Worm (Caenorhabditis elegans) whole organism, L3 larva: Measurements from ENCODE around the gene pqn-29.
A peak's percentile ranks its signal among the peaks of the same experiment; 100 is the strongest.

Experiments used
- R02D3.7 ChIP-seq: fragments of 150-350 bp; optimal IDR thresholded peaks from 2 replicates; lab custom pipeline; 2014; ENCODE audit warnings: missing biosample characterization, missing genetic modification characterization
- ZK546.5 ChIP-seq: sonication (generic microtip); optimal IDR thresholded peaks from 2 replicates; lab custom pipeline; 2017; ENCODE audit warnings: missing biosample characterization, missing genetic modification characterization
- aly-2 ChIP-seq: fragments of 150-350 bp; optimal IDR thresholded peaks from 2 replicates; lab custom pipeline; 2014; ENCODE audit warnings: missing biosample characterization, missing genetic modification characterization
- ama-1 ChIP-seq: fragments of 150-350 bp; optimal IDR thresholded peaks from 2 replicates; lab custom pipeline; 2018
- ceh-16 ChIP-seq: sonication (generic microtip); optimal IDR thresholded peaks from 2 replicates; lab custom pipeline; 2017; ENCODE audit warnings: missing biosample characterization, missing genetic modification characterization
- ceh-28 ChIP-seq: fragments of 150-350 bp; optimal IDR thresholded peaks from 2 replicates; lab custom pipeline; 2014; ENCODE audit warnings: missing biosample characterization, missing genetic modification reagents, missing genetic modification characterization
- ceh-82 ChIP-seq: fragments of 150-350 bp; optimal IDR thresholded peaks from 2 replicates; lab custom pipeline; 2014; ENCODE audit warnings: missing biosample characterization, missing genetic modification characterization
- ceh-9 ChIP-seq: sonication (generic microtip); optimal IDR thresholded peaks from 2 replicates; lab custom pipeline; 2018; ENCODE audit warnings: missing biosample characterization, missing genetic modification characterization
- daf-12 ChIP-seq: fragments of 150-350 bp; optimal IDR thresholded peaks from 2 replicates; lab custom pipeline; 2014; ENCODE audit warnings: missing biosample characterization, missing genetic modification reagents, missing genetic modification characterization
- egl-27 ChIP-seq: sonication (generic microtip); optimal IDR thresholded peaks from 4 replicates; lab custom pipeline; 2017; ENCODE audit warnings: missing biosample characterization, missing genetic modification reagents, missing genetic modification characterization
- egl-5 ChIP-seq: fragments of 150-350 bp; optimal IDR thresholded peaks from 2 replicates; lab custom pipeline; 2017; ENCODE audit warnings: missing biosample characterization, missing genetic modification reagents, missing genetic modification characterization, inconsistent platforms
- elt-1 ChIP-seq: fragments of 150-350 bp; optimal IDR thresholded peaks from 2 replicates; lab custom pipeline; 2014; ENCODE audit warnings: missing biosample characterization, missing genetic modification characterization
- elt-2 ChIP-seq: sonication (generic microtip); optimal IDR thresholded peaks from 2 replicates; lab custom pipeline; 2016; ENCODE audit warnings: missing genetic modification reagents, mild to moderate bottlenecking, missing genetic modification characterization, missing compliant biosample characterization
- elt-3 ChIP-seq, 3 experiments: fragments of 150-350 bp in 1 of 3; sonication (generic microtip) in 2 of 3; optimal IDR thresholded peaks; 2 replicates in 2 of 3; 4 replicates in 1 of 3; lab custom pipeline; 2014 to 2017; ENCODE audit warnings: missing biosample characterization in 3 of 3, missing genetic modification characterization in 3 of 3
- eor-1 ChIP-seq, 2 experiments: fragments of 150-350 bp; optimal IDR thresholded peaks; 2 replicates each; lab custom pipeline; 2014 to 2018; ENCODE audit warnings: missing biosample characterization in 2 of 2, missing genetic modification characterization in 2 of 2
- fkh-10 ChIP-seq: sonication (generic microtip); optimal IDR thresholded peaks from 2 replicates; lab custom pipeline; 2017; ENCODE audit warnings: missing biosample characterization, missing genetic modification reagents, missing genetic modification characterization
- fkh-2 ChIP-seq: fragments of 150-350 bp; optimal IDR thresholded peaks from 2 replicates; lab custom pipeline; 2014; ENCODE audit warnings: missing biosample characterization, missing genetic modification reagents, missing genetic modification characterization
- fos-1 ChIP-seq: fragments of 150-350 bp; optimal IDR thresholded peaks from 2 replicates; lab custom pipeline; 2014; ENCODE audit warnings: missing biosample characterization, missing genetic modification characterization
- hmg-11 ChIP-seq: sonication (generic microtip); optimal IDR thresholded peaks from 2 replicates; lab custom pipeline; 2016; ENCODE audit warnings: missing genetic modification characterization, missing compliant biosample characterization
- jun-1 ChIP-seq: fragments of 150-350 bp; optimal IDR thresholded peaks from 2 replicates; lab custom pipeline; 2014; ENCODE audit warnings: missing biosample characterization, missing genetic modification reagents, missing genetic modification characterization
- lin-15B ChIP-seq: fragments of 150-350 bp; optimal IDR thresholded peaks from 2 replicates; lab custom pipeline; 2014; ENCODE audit warnings: missing biosample characterization, missing genetic modification characterization
- lin-39 ChIP-seq: fragments of 150-350 bp; optimal IDR thresholded peaks from 2 replicates; lab custom pipeline; 2018; ENCODE audit warnings: missing biosample characterization, missing genetic modification reagents, missing genetic modification characterization
- lsy-12 ChIP-seq: sonication (generic microtip); optimal IDR thresholded peaks from 2 replicates; lab custom pipeline; 2016; ENCODE audit warnings: mild to moderate bottlenecking, missing genetic modification characterization, missing compliant biosample characterization
- mdl-1 ChIP-seq: fragments of 150-350 bp; optimal IDR thresholded peaks from 2 replicates; lab custom pipeline; 2014; ENCODE audit warnings: missing biosample characterization, missing genetic modification characterization
- mml-1 ChIP-seq: fragments of 150-350 bp; sonication (generic microtip); optimal IDR thresholded peaks from 3 replicates; lab custom pipeline; 2014; ENCODE audit warnings: missing biosample characterization, missing genetic modification characterization
- nfya-1 ChIP-seq: sonication (generic microtip); optimal IDR thresholded peaks from 2 replicates; lab custom pipeline; 2017; ENCODE audit warnings: missing genetic modification characterization, mild to moderate bottlenecking, missing compliant biosample characterization, antibody characterized with exemption, moderate library complexity; ENCODE audit not compliant: insufficient read depth
- nhr-11 ChIP-seq: fragments of 150-350 bp; optimal IDR thresholded peaks from 2 replicates; lab custom pipeline; 2014; ENCODE audit warnings: missing biosample characterization, missing genetic modification characterization
- nhr-12 ChIP-seq: fragments of 150-350 bp; optimal IDR thresholded peaks from 2 replicates; lab custom pipeline; 2014; ENCODE audit warnings: missing biosample characterization, missing genetic modification characterization
- nhr-23 ChIP-seq: fragments of 150-350 bp; optimal IDR thresholded peaks from 2 replicates; lab custom pipeline; 2014; ENCODE audit warnings: missing biosample characterization, missing genetic modification reagents, missing genetic modification characterization
- nhr-237 ChIP-seq: fragments of 150-350 bp; optimal IDR thresholded peaks from 2 replicates; lab custom pipeline; 2014; ENCODE audit warnings: missing biosample characterization, missing genetic modification characterization
- nhr-25 ChIP-seq: sonication (generic microtip); optimal IDR thresholded peaks from 2 replicates; lab custom pipeline; 2017; ENCODE audit warnings: missing biosample characterization, missing genetic modification characterization
- nhr-43 ChIP-seq: sonication (generic microtip); optimal IDR thresholded peaks from 2 replicates; lab custom pipeline; 2016; ENCODE audit warnings: mild to moderate bottlenecking, missing genetic modification characterization, missing compliant biosample characterization; ENCODE audit not compliant: poor library complexity, severe bottlenecking
- nhr-67 ChIP-seq: fragments of 150-350 bp; optimal IDR thresholded peaks from 2 replicates; lab custom pipeline; 2014; ENCODE audit warnings: missing biosample characterization, missing genetic modification characterization
- nhr-76 ChIP-seq: fragments of 150-350 bp; sonication (generic microtip); optimal IDR thresholded peaks from 5 replicates; lab custom pipeline; 2014; ENCODE audit warnings: missing biosample characterization, missing genetic modification characterization
- nhr-77 ChIP-seq: fragments of 150-350 bp; optimal IDR thresholded peaks from 2 replicates; lab custom pipeline; 2014; ENCODE audit warnings: missing biosample characterization, missing genetic modification characterization
- pha-4 ChIP-seq: fragments of 150-350 bp; optimal IDR thresholded peaks from 2 replicates; lab custom pipeline; 2014; ENCODE audit warnings: missing biosample characterization, missing genetic modification reagents, missing genetic modification characterization
- pqm-1 ChIP-seq: fragments of 150-350 bp; optimal IDR thresholded peaks from 2 replicates; lab custom pipeline; 2017; ENCODE audit warnings: missing biosample characterization, missing genetic modification characterization, inconsistent platforms
- sea-2 ChIP-seq: fragments of 150-350 bp; sonication (generic microtip); optimal IDR thresholded peaks from 4 replicates; lab custom pipeline; 2014; ENCODE audit warnings: missing biosample characterization, missing genetic modification reagents, missing genetic modification characterization
- skn-1 ChIP-seq: fragments of 150-350 bp; optimal IDR thresholded peaks from 2 replicates; lab custom pipeline; 2014; ENCODE audit warnings: missing biosample characterization, missing genetic modification characterization
- snpc-4 ChIP-seq: fragments of 150-350 bp; optimal IDR thresholded peaks from 2 replicates; lab custom pipeline; 2014; ENCODE audit warnings: missing biosample characterization, missing genetic modification characterization
- tbx-2 ChIP-seq: sonication (generic microtip); optimal IDR thresholded peaks from 2 replicates; lab custom pipeline; 2016; ENCODE audit warnings: mild to moderate bottlenecking, missing genetic modification characterization, missing compliant biosample characterization
- unc-39 ChIP-seq: sonication (generic microtip); optimal IDR thresholded peaks from 4 replicates; lab custom pipeline; 2017; ENCODE audit warnings: missing biosample characterization, missing genetic modification characterization
- unc-62 ChIP-seq: fragments of 150-350 bp; sonication (generic microtip); optimal IDR thresholded peaks from 4 replicates; lab custom pipeline; 2014; ENCODE audit warnings: missing biosample characterization, missing genetic modification reagents, missing genetic modification characterization
- zag-1 ChIP-seq: fragments of 150-350 bp; optimal IDR thresholded peaks from 2 replicates; lab custom pipeline; 2014; ENCODE audit warnings: missing biosample characterization, missing genetic modification characterization
- ztf-11 ChIP-seq: fragments of 150-350 bp; optimal IDR thresholded peaks from 2 replicates; lab custom pipeline; 2014; ENCODE audit warnings: missing biosample characterization, missing genetic modification characterization
- ztf-4 ChIP-seq: fragments of 150-350 bp; optimal IDR thresholded peaks from 2 replicates; lab custom pipeline; 2014; ENCODE audit warnings: missing biosample characterization, missing genetic modification characterization

The pqn-29 gene

ce11 chrIII:4671491-4671890 is 25.3 kb upstream of the pqn-29 start, which contains the start of gene T23F11.11:
T23F11.11 (minus strand) TSS chrIII:4671591.
- TF ChIP-seq sea-2 (GFP tag; lab: Kevin White, UChicago), result no peak
- TF ChIP-seq mml-1 (tag; lab: Kevin White, UChicago), result no peak
- no peak for TF ChIP-seq unc-62 (GFP tag; lab: Kevin White, UChicago)
- TF ChIP-seq skn-1 (tag; lab: Kevin White, UChicago), result no peak
- TF ChIP-seq nhr-23, result no peak
- no peak for TF ChIP-seq ama-1 (lab: Kevin White, UChicago)
- TF ChIP-seq nhr-12 (tag; lab: Kevin White, UChicago), result no peak
- TF ChIP-seq tbx-2 (tag; lab: Kevin White, UChicago), result no peak
- TF ChIP-seq fkh-10 (GFP tag; lab: Kevin White, UChicago), result no peak
- TF ChIP-seq egl-27, result no peak
- no peak for TF ChIP-seq elt-2 (tag; lab: Kevin White, UChicago)
- TF ChIP-seq elt-1 (tag; lab: Kevin White, UChicago), result no peak
- TF ChIP-seq ceh-82 (tag; lab: Kevin White, UChicago), result no peak

DNA sequence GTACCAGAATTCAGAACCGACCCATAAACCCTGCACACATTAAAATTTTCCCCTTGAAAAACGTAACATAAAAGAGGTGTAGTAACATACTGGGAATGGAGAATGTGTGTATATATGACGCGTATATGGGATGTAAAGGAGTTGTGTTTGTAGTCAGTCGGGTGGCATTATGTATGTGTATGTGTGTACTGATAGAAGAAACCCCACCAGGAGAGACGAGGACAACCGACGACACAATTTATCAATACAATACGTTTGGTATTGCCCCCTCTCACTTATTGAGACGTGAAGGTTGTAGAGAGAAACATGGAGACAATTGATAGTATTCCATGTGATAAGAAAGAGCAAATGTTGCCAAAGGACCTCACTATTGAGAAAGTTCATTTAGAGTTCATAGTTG is 21.9 kb upstream of the pqn-29 start:
- TF ChIP-seq pha-4 (tag; lab: Kevin White, UChicago), result peak; percentile 66
- no peak for TF ChIP-seq nhr-12 (tag; lab: Kevin White, UChicago)
- TF ChIP-seq fkh-10 (GFP tag; lab: Kevin White, UChicago), result no peak
- TF ChIP-seq ceh-28 (tag; lab: Kevin White, UChicago), result no peak
- peak; percentile 66 for TF ChIP-seq pqm-1 (tag; lab: Kevin White, UChicago)
- TF ChIP-seq mml-1 (tag; lab: Kevin White, UChicago), result no peak
- peak; percentile 62 for TF ChIP-seq elt-2 (tag; lab: Kevin White, UChicago)
- TF ChIP-seq egl-27, result no peak

ce11 chrIII:4666753-4667400 is 20.7 kb upstream of the pqn-29 start:
- TF ChIP-seq ama-1 (lab: Kevin White, UChicago), result no peak
- TF ChIP-seq aly-2 (tag; lab: Kevin White, UChicago), result no peak
- no peak for TF ChIP-seq fos-1 (tag; lab: Kevin White, UChicago)
- TF ChIP-seq unc-39 (tag; lab: Kevin White, UChicago), result no peak
- TF ChIP-seq elt-1 (tag; lab: Kevin White, UChicago), result no peak
- no peak for TF ChIP-seq ztf-11 (tag; lab: Kevin White, UChicago)
- no peak for TF ChIP-seq fkh-10 (GFP tag; lab: Kevin White, UChicago)
- TF ChIP-seq lin-39, result peak; percentile 65
- peak; percentile 39 for TF ChIP-seq sea-2 (GFP tag; lab: Kevin White, UChicago)
- no peak for TF ChIP-seq ceh-82 (tag; lab: Kevin White, UChicago)
- TF ChIP-seq hmg-11 (tag; lab: Kevin White, UChicago), result peak; percentile 86
- no peak for TF ChIP-seq elt-3 (tag; optimal IDR thresholded peaks at IDR 0.05; lab: Kevin White, UChicago)
- TF ChIP-seq unc-62 (GFP tag; lab: Kevin White, UChicago), result no peak
- no peak for TF ChIP-seq nhr-67
- TF ChIP-seq fkh-2 (tag; lab: Kevin White, UChicago), result no peak
- peak; percentile 22 for TF ChIP-seq jun-1 (tag; lab: Kevin White, UChicago)
- no peak for TF ChIP-seq nhr-76 (tag; lab: Kevin White, UChicago)
- no peak for TF ChIP-seq elt-2 (tag; lab: Kevin White, UChicago)
- TF ChIP-seq ZK546.5 (tag; lab: Kevin White, UChicago), result no peak
- TF ChIP-seq ztf-4, result no peak
- TF ChIP-seq ceh-9, result no peak
- TF ChIP-seq zag-1, result no peak
- no peak for TF ChIP-seq mdl-1 (tag; lab: Kevin White, UChicago)
- TF ChIP-seq ceh-28 (tag; lab: Kevin White, UChicago), result no peak
- TF ChIP-seq nhr-23, result peak; percentile 38
- TF ChIP-seq pqm-1 (tag; lab: Kevin White, UChicago), result no peak
- no peak for TF ChIP-seq snpc-4 (tag; lab: Kevin White, UChicago)
- peak; percentile 34 for TF ChIP-seq egl-5
- TF ChIP-seq nhr-11, result no peak
- TF ChIP-seq ceh-16 (tag; lab: Kevin White, UChicago), result no peak
- peak; percentile 4 for TF ChIP-seq pha-4 (tag; lab: Kevin White, UChicago)
- TF ChIP-seq nhr-25 (tag; lab: Kevin White, UChicago), result peak; percentile 78
- peak; percentile 62 for TF ChIP-seq nfya-1
- no peak for TF ChIP-seq nhr-77 (tag; lab: Kevin White, UChicago)
- peak; percentile 35 for TF ChIP-seq lsy-12 (tag; lab: Kevin White, UChicago)
- TF ChIP-seq nhr-43 (tag; lab: Kevin White, UChicago), result peak; percentile 1
- TF ChIP-seq nhr-237 (tag; lab: Kevin White, UChicago), result no peak
- TF ChIP-seq R02D3.7 (tag; lab: Kevin White, UChicago), result no peak
- TF ChIP-seq daf-12 (tag; lab: Kevin White, UChicago), result no peak
- peak; percentile 48 for TF ChIP-seq lin-15B (tag; lab: Kevin White, UChicago)
- no peak for TF ChIP-seq skn-1 (tag; lab: Kevin White, UChicago)
- TF ChIP-seq mml-1 (tag; lab: Kevin White, UChicago), result no peak
- TF ChIP-seq eor-1 (tag; optimal IDR thresholded peaks at IDR 0.05; lab: Kevin White, UChicago), result no peak
- TF ChIP-seq tbx-2 (tag; lab: Kevin White, UChicago), result peak; percentile 48
